Worm (Caenorhabditis elegans) whole organism, young adult: ENCODE data around the gene F56C4.4.

ENCODE experiments used
- D2030.7 ChIP-seq: fragments of 200-800 bp; sonication (Bioruptor generic); IDR thresholded peaks from 2 replicates; pipeline ENCODE4 v1.3.6; 2022; ENCODE audit warnings: missing genetic modification reagents, missing genetic modification characterization, missing compliant biosample characterization
- egl-44 ChIP-seq: fragments of 200-800 bp; sonication (Bioruptor generic); IDR thresholded peaks from 2 replicates; pipeline ENCODE4 v1.3.6; 2022; ENCODE audit warnings: missing genetic modification reagents, missing genetic modification characterization, missing compliant biosample characterization
- hmg-20 ChIP-seq: fragments of 200-800 bp; sonication (Bioruptor generic); IDR thresholded peaks from 2 replicates; pipeline ENCODE4 v1.3.6; 2022; ENCODE audit warnings: missing genetic modification reagents, missing genetic modification characterization, missing compliant biosample characterization
- lsl-1 ChIP-seq: fragments of 200-800 bp; sonication (Bioruptor generic); optimal IDR thresholded peaks from 2 replicates; lab custom pipeline; 2018; ENCODE audit warnings: mild to moderate bottlenecking, missing genetic modification characterization, moderate library complexity, missing compliant biosample characterization
- madf-3 ChIP-seq: fragments of 200-800 bp; sonication (Bioruptor generic); IDR thresholded peaks from 2 replicates; pipeline ENCODE4 v1.3.6; 2022; ENCODE audit warnings: missing genetic modification reagents, missing genetic modification characterization, missing compliant biosample characterization
- snpc-3.4 ChIP-seq: sonication (generic microtip); optimal IDR thresholded peaks from 2 replicates; lab custom pipeline; 2017; ENCODE audit warnings: missing genetic modification characterization, mild to moderate bottlenecking, missing compliant biosample characterization, antibody characterized with exemption, moderate library complexity, missing genotype, missing genetic modification reagents
- tlf-1 ChIP-seq: fragments of 200-800 bp; sonication (Bioruptor generic); optimal IDR thresholded peaks from 2 replicates; lab custom pipeline; 2018; ENCODE audit warnings: mild to moderate bottlenecking, missing genetic modification characterization, missing compliant biosample characterization

ce11 chrIV:10636649-10637048 lies 5.6 kb upstream of the F56C4.4 start, which contains the start of gene F56C4.1:
- no peak for TF ChIP-seq egl-44 (GFP tag; lab: Robert Waterston, UW)
- TF ChIP-seq snpc-3.4 (tag; lab: Kevin White, UChicago) = no peak
- no peak for TF ChIP-seq lsl-1 (GFP tag; lab: Kevin White, UChicago)
- TF ChIP-seq tlf-1 = no peak
- TF ChIP-seq hmg-20 = no peak
- TF ChIP-seq D2030.7 = no peak
- no peak for TF ChIP-seq madf-3 (GFP tag; lab: Robert Waterston, UW)
